Worm (Caenorhabditis elegans) whole organism, L4/young adult: ENCODE data around the gene phat-8.

Experiments used
- W03F9.2 ChIP-seq: fragments of 150-350 bp; optimal IDR thresholded peaks from 2 replicates; lab custom pipeline; 2014; ENCODE audit warnings: missing biosample characterization, missing genetic modification characterization
- dao-5 ChIP-seq: sonication (generic microtip); optimal IDR thresholded peaks from 2 replicates; lab custom pipeline; 2016; ENCODE audit warnings: missing genotype, missing genetic modification characterization, moderate library complexity, missing compliant biosample characterization
- him-1 ChIP-seq: sonication (generic microtip); optimal IDR thresholded peaks from 2 replicates; lab custom pipeline; 2016; ENCODE audit warnings: missing genotype, missing genetic modification reagents, missing genetic modification characterization, missing compliant biosample characterization

ce11 chrII:12465557-12465956 is 6.0 kb upstream of the phat-8 start, which contains the start of gene sre-37:
- TF ChIP-seq him-1 (tag; lab: Kevin White, UChicago), result no peak
- TF ChIP-seq dao-5 (tag; lab: Kevin White, UChicago), result no peak
- no peak for TF ChIP-seq W03F9.2 (tag; lab: Kevin White, UChicago)
